Fruit fly (Drosophila melanogaster) whole organism, embryonic: Measurements from ENCODE around the gene Mitf.
A peak's percentile ranks its signal among the peaks of the same experiment; 100 is the strongest.

Source experiments
- Atf-2 ChIP-seq: fragments of 200-800 bp; sonication (Bioruptor generic); optimal IDR thresholded peaks from 2 replicates; lab custom pipeline; 2016; ENCODE audit warnings: missing biosample characterization, missing genetic modification characterization
- Awh ChIP-seq: fragments of 200-800 bp; sonication (Bioruptor generic); IDR thresholded peaks from 2 replicates; pipeline ENCODE4, ENCODE4 v1.3.6; 2022; ENCODE audit warnings: missing biosample characterization, missing genetic modification characterization
- Bgb ChIP-seq: fragments of 200-800 bp; sonication (Bioruptor generic); IDR thresholded peaks from 2 replicates; pipeline ENCODE4 v1.3.6; 2022; ENCODE audit warnings: missing biosample characterization, missing genetic modification characterization; ENCODE audit not compliant: partially characterized antibody
- CG11093 ChIP-seq: fragments of 200-800 bp; sonication (Bioruptor generic); IDR thresholded peaks from 3 replicates; pipeline ENCODE4 v1.3.6; 2022; ENCODE audit warnings: missing biosample characterization, missing genetic modification characterization
- CG12155 ChIP-seq: fragments of 200-800 bp; sonication (Bioruptor generic); optimal IDR thresholded peaks from 3 replicates; lab custom pipeline; 2016; ENCODE audit warnings: missing biosample characterization, missing genetic modification characterization
- CG12219 ChIP-seq: fragments of 200-800 bp; sonication (Bioruptor generic); optimal IDR thresholded peaks from 3 replicates; lab custom pipeline; 2018; ENCODE audit warnings: missing biosample characterization, mild to moderate bottlenecking, missing genetic modification characterization
- CG1233 ChIP-seq: fragments of 200-800 bp; sonication (Bioruptor generic); optimal IDR thresholded peaks from 4 replicates; lab custom pipeline; 2018; ENCODE audit warnings: missing biosample characterization, mild to moderate bottlenecking, missing genetic modification characterization
- CG13894 ChIP-seq: fragments of 200-800 bp; sonication (Bioruptor generic); optimal IDR thresholded peaks from 3 replicates; lab custom pipeline; 2018; ENCODE audit warnings: missing biosample characterization, mild to moderate bottlenecking, missing genetic modification characterization, moderate library complexity
- CG15514 ChIP-seq: fragments of 200-800 bp; sonication (Bioruptor generic); optimal IDR thresholded peaks from 3 replicates; lab custom pipeline; 2017; ENCODE audit warnings: missing biosample characterization, missing genetic modification characterization, mild to moderate bottlenecking, moderate library complexity, missing genetic modification reagents
- CG1603 ChIP-seq: fragments of 200-800 bp; sonication (Bioruptor generic); optimal IDR thresholded peaks from 2 replicates; lab custom pipeline; 2019; ENCODE audit warnings: missing biosample characterization, mild to moderate bottlenecking, missing genetic modification characterization, moderate library complexity
- CG17359 ChIP-seq: fragments of 200-800 bp; sonication (Bioruptor generic); optimal IDR thresholded peaks from 3 replicates; lab custom pipeline; 2018; ENCODE audit warnings: missing biosample characterization, mild to moderate bottlenecking, missing genetic modification characterization, moderate library complexity
- CG17912 ChIP-seq: fragments of 200-800 bp; sonication (Bioruptor generic); optimal IDR thresholded peaks from 2 replicates; lab custom pipeline; 2018; ENCODE audit warnings: missing biosample characterization, mild to moderate bottlenecking, missing genetic modification characterization
- CG1792 ChIP-seq: fragments of 200-800 bp; sonication (Bioruptor generic); optimal IDR thresholded peaks from 2 replicates; lab custom pipeline; 2016; ENCODE audit warnings: missing biosample characterization, missing genetic modification characterization
- CG1832 ChIP-seq: fragments of 200-800 bp; sonication (Bioruptor generic); optimal IDR thresholded peaks from 2 replicates; lab custom pipeline; 2017; ENCODE audit warnings: missing biosample characterization, mild to moderate bottlenecking, missing genetic modification characterization, inconsistent platforms
- CG2116 ChIP-seq: fragments of 200-800 bp; sonication (Bioruptor generic); optimal IDR thresholded peaks from 3 replicates; lab custom pipeline; 2018; ENCODE audit warnings: missing biosample characterization, mild to moderate bottlenecking, missing genetic modification characterization
- CG30020 ChIP-seq: fragments of 200-800 bp; optimal IDR thresholded peaks from 2 replicates; lab custom pipeline; 2019; ENCODE audit warnings: missing biosample characterization, mild to moderate bottlenecking, missing genetic modification characterization, moderate library complexity
- CG6254 ChIP-seq: fragments of 200-800 bp; sonication (Bioruptor generic); optimal IDR thresholded peaks from 3 replicates; lab custom pipeline; 2017; ENCODE audit warnings: mild to moderate bottlenecking, missing biosample characterization, missing genetic modification reagents, missing genetic modification characterization
- CG7357 ChIP-seq: fragments of 200-800 bp; sonication (Bioruptor generic); IDR thresholded peaks from 3 replicates; pipeline ENCODE4 v1.3.6; 2022; ENCODE audit warnings: missing biosample characterization, missing genetic modification characterization
- CG7963 ChIP-seq: fragments of 200-800 bp; sonication (Bioruptor generic); IDR thresholded peaks from 3 replicates; pipeline ENCODE4 v1.3.6; 2022; ENCODE audit warnings: missing biosample characterization, missing genetic modification characterization; ENCODE audit not compliant: partially characterized antibody
- CG9932 ChIP-seq: fragments of 200-800 bp; sonication (Bioruptor generic); IDR thresholded peaks from 2 replicates; pipeline ENCODE4 v1.3.6; 2022; ENCODE audit warnings: missing biosample characterization, missing genetic modification characterization
- Drgx ChIP-seq: fragments of 200-800 bp; sonication (Bioruptor generic); IDR thresholded peaks from 2 replicates; pipeline ENCODE4 v1.3.6; 2022; ENCODE audit warnings: missing biosample characterization, missing genetic modification characterization
- Mes4 ChIP-seq: fragments of 200-800 bp; sonication (Bioruptor generic); optimal IDR thresholded peaks from 2 replicates; lab custom pipeline; 2016; ENCODE audit warnings: missing biosample characterization, missing genetic modification characterization
- NFAT ChIP-seq: fragments of 200-800 bp; sonication (Bioruptor generic); IDR thresholded peaks from 2 replicates; pipeline ENCODE4 v1.3.6; 2022; ENCODE audit warnings: missing biosample characterization, missing genetic modification characterization
- Nf-YB ChIP-seq: fragments of 200-800 bp; sonication (Bioruptor generic); optimal IDR thresholded peaks from 3 replicates; lab custom pipeline; 2019; ENCODE audit warnings: missing biosample characterization, mild to moderate bottlenecking, missing genetic modification characterization, moderate library complexity
- Opbp ChIP-seq: fragments of 200-800 bp; sonication (Bioruptor generic); IDR thresholded peaks from 3 replicates; pipeline ENCODE4 v1.3.6; 2022; ENCODE audit warnings: missing biosample characterization, missing genetic modification characterization; ENCODE audit not compliant: partially characterized antibody
- Ptx1 ChIP-seq: fragments of 200-800 bp; sonication (Bioruptor generic); IDR thresholded peaks from 2 replicates; pipeline ENCODE4 v1.3.6; 2022; ENCODE audit warnings: missing biosample characterization, missing genetic modification characterization
- Scr ChIP-seq: fragments of 200-800 bp; sonication (Bioruptor generic); IDR thresholded peaks from 2 replicates; pipeline ENCODE4 v1.3.6; 2022; ENCODE audit warnings: missing biosample characterization, missing genetic modification characterization; ENCODE audit not compliant: partially characterized antibody
- Trl ChIP-seq, 3 experiments: fragments of >200 bp in 2 of 3; fragments of 200-800 bp in 1 of 3; sonication (Bioruptor generic) in 1 of 3; optimal IDR thresholded peaks; 2 replicates in 1 of 3; 3 replicates in 2 of 3; lab custom pipeline; 2016 to 2017; ENCODE audit warnings: missing biosample characterization in 1 of 3, missing genetic modification characterization in 1 of 3
- cg ChIP-seq: fragments of 200-800 bp; sonication (Bioruptor generic); optimal IDR thresholded peaks from 3 replicates; lab custom pipeline; 2019; ENCODE audit warnings: missing biosample characterization, mild to moderate bottlenecking, missing genetic modification characterization, moderate library complexity
- da ChIP-seq: fragments of 200-800 bp; sonication (Bioruptor generic); optimal IDR thresholded peaks from 2 replicates; lab custom pipeline; 2016; ENCODE audit warnings: missing biosample characterization, missing genetic modification characterization
- dan ChIP-seq: fragments of 200-800 bp; sonication (Bioruptor generic); IDR thresholded peaks from 2 replicates; pipeline ENCODE4 v1.3.6; 2022; ENCODE audit warnings: missing biosample characterization, missing genetic modification characterization
- ems ChIP-seq: fragments of 200-800 bp; sonication (Bioruptor generic); optimal IDR thresholded peaks from 3 replicates; lab custom pipeline; 2016; ENCODE audit warnings: missing biosample characterization, missing genetic modification characterization
- esg ChIP-seq: fragments of 200-800 bp; sonication (Bioruptor generic); conservative IDR thresholded peaks from 2 replicates; pipeline ENCODE4 v1.3.6; 2022; ENCODE audit warnings: missing biosample characterization, missing genetic modification characterization
- grn ChIP-seq: fragments of 200-800 bp; sonication (Bioruptor generic); optimal IDR thresholded peaks from 3 replicates; lab custom pipeline; 2017; ENCODE audit warnings: missing biosample characterization, missing genetic modification characterization
- gro ChIP-seq: fragments of 200-800 bp; sonication (Bioruptor generic); optimal IDR thresholded peaks from 2 replicates; lab custom pipeline; 2016; ENCODE audit warnings: missing biosample characterization, missing genetic modification characterization
- inv ChIP-seq: fragments of 200-800 bp; sonication (Bioruptor generic); IDR thresholded peaks from 2 replicates; pipeline ENCODE4 v1.3.6; 2022; ENCODE audit warnings: missing biosample characterization, missing genetic modification characterization; ENCODE audit not compliant: partially characterized antibody
- jigr1 ChIP-seq: fragments of 200-800 bp; sonication (Bioruptor generic); IDR thresholded peaks from 3 replicates; pipeline ENCODE4 v1.3.6; 2022; ENCODE audit warnings: missing biosample characterization, missing genetic modification characterization
- lola ChIP-seq, 3 experiments: fragments of >200 bp in 2 of 3; fragments of 200-800 bp in 1 of 3; sonication (Bioruptor generic) in 1 of 3; optimal IDR thresholded peaks; 2 replicates each; lab custom pipeline; 2017 to 2019; ENCODE audit warnings: missing biosample characterization in 3 of 3, missing genetic modification characterization in 3 of 3, mild to moderate bottlenecking in 1 of 3, moderate library complexity in 1 of 3
- mld ChIP-seq: fragments of 200-800 bp; sonication (Bioruptor generic); IDR thresholded peaks from 3 replicates; pipeline ENCODE4 v1.3.6; 2022; ENCODE audit warnings: missing biosample characterization, missing genetic modification characterization; ENCODE audit not compliant: partially characterized antibody
- prd ChIP-seq, 3 experiments: fragments of >200 bp in 2 of 3; fragments of 200-800 bp in 1 of 3; sonication (Bioruptor generic) in 1 of 3; optimal IDR thresholded peaks in 2 of 3; IDR thresholded peaks in 1 of 3; 2 replicates in 2 of 3; 3 replicates in 1 of 3; pipeline versions ENCODE4 v1.3.6 to Lab custom; 2017 to 2022; ENCODE audit warnings: missing biosample characterization in 1 of 3, missing genetic modification characterization in 1 of 3
- sc ChIP-seq, 3 experiments: fragments of >200 bp in 2 of 3; fragments of 200-800 bp in 1 of 3; sonication (Bioruptor generic) in 1 of 3; optimal IDR thresholded peaks; 2 replicates in 2 of 3; 3 replicates in 1 of 3; lab custom pipeline; 2017; ENCODE audit warnings: mild to moderate bottlenecking in 1 of 3, missing biosample characterization in 1 of 3, missing genetic modification characterization in 1 of 3, missing genetic modification reagents in 1 of 3
- seq ChIP-seq: fragments of 200-800 bp; sonication (Bioruptor generic); IDR thresholded peaks from 2 replicates; pipeline ENCODE4 v1.3.6; 2022; ENCODE audit warnings: missing biosample characterization, missing genetic modification characterization
- shn ChIP-seq: fragments of 200-800 bp; sonication (Bioruptor generic); optimal IDR thresholded peaks from 3 replicates; lab custom pipeline; 2016; ENCODE audit warnings: missing biosample characterization, missing genetic modification characterization
- stwl ChIP-seq: fragments of 200-800 bp; sonication (Bioruptor generic); optimal IDR thresholded peaks from 3 replicates; lab custom pipeline; 2018; ENCODE audit warnings: missing biosample characterization, mild to moderate bottlenecking, missing genetic modification characterization, moderate library complexity
- sug ChIP-seq: fragments of 200-800 bp; optimal IDR thresholded peaks from 2 replicates; lab custom pipeline; 2019; ENCODE audit warnings: missing biosample characterization, mild to moderate bottlenecking, missing genetic modification characterization, moderate library complexity
- twi ChIP-seq: fragments of 200-800 bp; optimal IDR thresholded peaks from 2 replicates; lab custom pipeline; 2019; ENCODE audit warnings: missing biosample characterization, mild to moderate bottlenecking, missing genetic modification characterization, moderate library complexity
- unpg ChIP-seq: fragments of 200-800 bp; sonication (Bioruptor generic); optimal IDR thresholded peaks from 3 replicates; lab custom pipeline; 2018; ENCODE audit warnings: missing biosample characterization, mild to moderate bottlenecking, missing genetic modification characterization, moderate library complexity
- yki ChIP-seq: fragments of >200 bp; optimal IDR thresholded peaks from 3 replicates; lab custom pipeline; 2018
- zf30C ChIP-seq: fragments of 200-800 bp; sonication (Bioruptor generic); optimal IDR thresholded peaks from 3 replicates; lab custom pipeline; 2018; ENCODE audit warnings: missing biosample characterization, mild to moderate bottlenecking, missing genetic modification characterization

Gene Mitf

DNA sequence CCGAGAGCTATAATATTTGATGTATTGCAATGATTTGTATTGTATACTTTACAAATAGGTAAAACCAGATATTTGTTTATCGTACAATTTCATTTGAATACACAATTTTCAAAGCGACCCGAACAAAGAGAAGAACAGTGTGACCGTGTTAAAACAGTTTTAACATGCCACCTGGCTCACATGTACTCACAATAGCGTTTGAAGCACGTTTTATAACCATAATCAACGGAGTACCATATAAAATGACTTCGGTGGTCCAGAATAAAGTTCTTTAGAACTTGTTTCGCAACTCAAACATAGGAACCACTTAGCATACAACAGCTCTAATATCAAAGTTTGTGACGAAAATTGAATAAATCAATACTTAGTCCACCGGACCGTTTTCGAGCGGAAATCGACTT lies 31.9 kb downstream of the Mitf start, which contains the start of the genes Dyrk3 and Cadps:
TSS of gene Dyrk3 (minus strand) at position 150 of the 401 bp plus-strand sequence.
TSS of gene Cadps (plus strand) at position 274 of the 401 bp plus-strand sequence.
- TF ChIP-seq CG12155 (GFP tag; lab: Kevin White, UChicago) (no peak), Scr (GFP tag; lab: Robert Waterston, UW) (0 out of 2 replicates have a peak, but pooled peaks have one; percentile 29), da (no peak), esg (GFP tag; lab: Robert Waterston, UW) (no peak), sc (optimal IDR thresholded peaks at IDR 0.05; lab: Kevin White, UChicago) (no peak), sc (GFP tag; optimal IDR thresholded peaks at IDR 0.05; lab: Kevin White, UChicago) (no peak), shn (GFP tag; lab: Kevin White, UChicago) (no peak), CG6254 (GFP tag; lab: Kevin White, UChicago) (no peak), dan (GFP tag; lab: Robert Waterston, UW) (no peak), ems (GFP tag; lab: Kevin White, UChicago) (no peak), Trl (optimal IDR thresholded peaks at IDR 0.05; lab: Kevin White, UChicago) (no peak), Trl (GFP tag; optimal IDR thresholded peaks at IDR 0.05; lab: Kevin White, UChicago) (no peak), CG17912 (GFP tag; lab: Kevin White, UChicago) (no peak), Mes4 (GFP tag; lab: Kevin White, UChicago) (no peak), Ptx1 (no peak), lola (GFP tag; optimal IDR thresholded peaks at IDR 0.05; lab: Kevin White, UChicago) (peak in 1 of 3 experiments; percentile 64), CG1792 (GFP tag; lab: Kevin White, UChicago) (no peak), CG9932 (GFP tag; lab: Robert Waterston, UW) (no peak), Opbp (GFP tag; lab: Robert Waterston, UW) (no peak), NFAT (no peak), CG7357 (no peak; the same call in 1 of the 3 replicates), CG12219 (GFP tag; lab: Kevin White, UChicago) (no peak), sug (tag; lab: Kevin White, UChicago) (peak; percentile 41), grn (GFP tag; lab: Kevin White, UChicago) (no peak), yki (lab: Kevin White, UChicago) (no peak), Drgx (GFP tag; lab: Robert Waterston, UW) (no peak), prd (optimal IDR thresholded peaks at IDR 0.05; lab: Kevin White, UChicago) (no peak), prd (GFP tag; IDR thresholded peaks at IDR 0.05; lab: Robert Waterston, UW) (no peak), CG7963 (GFP tag; lab: Robert Waterston, UW) (no peak), CG1603 (peak; percentile 97), CG15514 (GFP tag; lab: Kevin White, UChicago) (peak; percentile 95), CG2116 (GFP tag; lab: Kevin White, UChicago) (peak; percentile 40), CG13894 (tag; lab: Kevin White, UChicago) (no peak), Bgb (GFP tag; lab: Robert Waterston, UW) (no peak), jigr1 (GFP tag; lab: Robert Waterston, UW) (no peak), Awh (no peak), Nf-YB (no peak), seq (GFP tag; lab: Robert Waterston, UW) (no peak), zf30C (GFP tag; lab: Kevin White, UChicago) (no peak), gro (GFP tag; lab: Kevin White, UChicago) (no peak), CG1233 (no peak), cg (GFP tag; lab: Kevin White, UChicago) (no peak), twi (tag; lab: Kevin White, UChicago) (no peak), CG17359 (no peak), CG1832 (no peak), inv (no peak), CG30020 (peak; percentile 99), unpg (GFP tag; lab: Kevin White, UChicago) (no peak), CG11093 (GFP tag; lab: Robert Waterston, UW) (no peak), mld (GFP tag; lab: Robert Waterston, UW) (no peak), stwl (tag; lab: Kevin White, UChicago) (peak; percentile 16), Atf-2 (GFP tag; lab: Kevin White, UChicago) (no peak)
